Worm (Caenorhabditis elegans) whole organism, early embryonic: ENCODE measurements around the gene C14C6.8.

ENCODE experiments used
- B0310.2 ChIP-seq: sonication (generic microtip); optimal IDR thresholded peaks from 2 replicates; lab custom pipeline; 2016; ENCODE audit warnings: mild to moderate bottlenecking, missing genetic modification characterization, missing compliant biosample characterization
- aly-1 ChIP-seq: sonication (generic microtip); optimal IDR thresholded peaks from 2 replicates; lab custom pipeline; 2016; ENCODE audit warnings: missing genetic modification characterization, missing compliant biosample characterization
- ama-1 ChIP-seq: fragments of 150-350 bp; optimal IDR thresholded peaks from 2 replicates; lab custom pipeline; 2014
- ceh-13 ChIP-seq: fragments of 200-800 bp; sonication (Bioruptor generic); optimal IDR thresholded peaks from 2 replicates; lab custom pipeline; 2018; ENCODE audit warnings: mild to moderate bottlenecking, missing genetic modification characterization, missing compliant biosample characterization
- flt-1 ChIP-seq: fragments of 200-800 bp; sonication (Bioruptor generic); IDR thresholded peaks from 2 replicates; pipeline ENCODE4 v1.3.6; 2022; ENCODE audit warnings: missing genetic modification characterization, missing compliant biosample characterization
- hmbx-1 ChIP-seq: sonication (generic microtip); optimal IDR thresholded peaks from 2 replicates; lab custom pipeline; 2016; ENCODE audit warnings: mild to moderate bottlenecking, missing genetic modification characterization, missing compliant biosample characterization
- hnd-1 ChIP-seq: sonication (generic microtip); optimal IDR thresholded peaks from 2 replicates; lab custom pipeline; 2016; ENCODE audit warnings: missing genetic modification characterization, missing compliant biosample characterization
- sea-1 ChIP-seq: fragments of 200-800 bp; sonication (Bioruptor generic); conservative IDR thresholded peaks from 2 replicates; pipeline ENCODE4 v1.3.6; 2022; ENCODE audit warnings: missing genetic modification characterization, missing compliant biosample characterization

- TF ChIP-seq sea-1 (GFP tag; lab: Robert Waterston, UW) (no peak), hnd-1 (no peak), ceh-13 (GFP tag; lab: Kevin White, UChicago) (no peak), ama-1 (no peak), hmbx-1 (tag; lab: Kevin White, UChicago) (no peak), flt-1 (GFP tag; lab: Robert Waterston, UW) (no peak), B0310.2 (tag; lab: Kevin White, UChicago) (no peak), aly-1 (tag; lab: Kevin White, UChicago) (no peak)
These were observed 5.0 kb downstream of the C14C6.8 start, which contains the start of gene C14C6.6 for ce11 chrV:547980-548379.
